Worm (Caenorhabditis elegans) whole organism, L4 larva: Measurements from ENCODE around the gene cyn-16.

Experiments
- F37D6.2 ChIP-seq: sonication (generic microtip); optimal IDR thresholded peaks from 2 replicates; lab custom pipeline; 2016; ENCODE audit warnings: mild to moderate bottlenecking, missing genetic modification characterization, missing compliant biosample characterization
- T20F7.1 ChIP-seq: fragments of 200-800 bp; sonication (Bioruptor generic); optimal IDR thresholded peaks from 2 replicates; lab custom pipeline; 2018; ENCODE audit warnings: mild to moderate bottlenecking, missing genetic modification characterization, missing compliant biosample characterization
- T26A8.4 ChIP-seq: fragments of 200-800 bp; sonication (Bioruptor generic); IDR thresholded peaks from 2 replicates; pipeline ENCODE4 v1.3.6; 2022; ENCODE audit warnings: missing genetic modification characterization, missing compliant biosample characterization
- Y75B8A.6 ChIP-seq: fragments of 200-800 bp; sonication (Bioruptor generic); IDR thresholded peaks from 2 replicates; pipeline ENCODE4 v1.3.6; 2022; ENCODE audit warnings: missing genetic modification reagents, missing genetic modification characterization, missing compliant biosample characterization
- ama-1 ChIP-seq: fragments of 150-350 bp; optimal IDR thresholded peaks from 2 replicates; lab custom pipeline; 2014; ENCODE audit warnings: inconsistent platforms, mixed read lengths
- ceh-28 ChIP-seq: fragments of 150-350 bp; optimal IDR thresholded peaks from 2 replicates; lab custom pipeline; 2014; ENCODE audit warnings: missing biosample characterization, missing genetic modification reagents, missing genetic modification characterization
- ceh-32 ChIP-seq: sonication (generic microtip); optimal IDR thresholded peaks from 2 replicates; lab custom pipeline; 2016; ENCODE audit warnings: mild to moderate bottlenecking, missing genetic modification characterization, missing compliant biosample characterization; ENCODE audit not compliant: poor library complexity
- cey-2 ChIP-seq: sonication (generic microtip); optimal IDR thresholded peaks from 3 replicates; lab custom pipeline; 2017; ENCODE audit warnings: missing genetic modification characterization, mild to moderate bottlenecking, missing compliant biosample characterization, antibody characterized with exemption, borderline replicate concordance; ENCODE audit not compliant: insufficient read depth
- ctbp-1 ChIP-seq: fragments of 200-800 bp; sonication (Bioruptor generic); IDR thresholded peaks from 2 replicates; pipeline ENCODE4 v1.3.6; 2022; ENCODE audit warnings: missing genetic modification reagents, missing genetic modification characterization, missing compliant biosample characterization
- daf-16 ChIP-seq, 3 experiments: sonication (generic microtip); optimal IDR thresholded peaks; 2 replicates each; lab custom pipeline; 2016 to 2017; ENCODE audit warnings: missing genetic modification characterization in 3 of 3, missing genetic modification reagents in 3 of 3, mild to moderate bottlenecking in 2 of 3, missing compliant biosample characterization in 2 of 3, missing biosample characterization in 1 of 3, moderate library complexity in 1 of 3
- daf-19 ChIP-seq: fragments of 200-800 bp; sonication (Bioruptor generic); conservative IDR thresholded peaks from 2 replicates; pipeline ENCODE4 v1.3.6; 2022; ENCODE audit warnings: missing genetic modification characterization, missing compliant biosample characterization
- dpl-1 ChIP-seq: fragments of 150-350 bp; optimal IDR thresholded peaks from 2 replicates; lab custom pipeline; 2014; ENCODE audit warnings: missing biosample characterization, missing genetic modification reagents, missing genetic modification characterization
- dve-1 ChIP-seq: sonication (generic microtip); optimal IDR thresholded peaks from 2 replicates; lab custom pipeline; 2017; ENCODE audit warnings: antibody characterized with exemption, mild to moderate bottlenecking, missing genetic modification characterization, missing compliant biosample characterization; ENCODE audit not compliant: insufficient read depth
- fos-1 ChIP-seq: fragments of 150-350 bp; optimal IDR thresholded peaks from 2 replicates; lab custom pipeline; 2014; ENCODE audit warnings: missing biosample characterization, missing genetic modification characterization
- gei-8 ChIP-seq: fragments of 200-800 bp; sonication (Bioruptor generic); optimal IDR thresholded peaks from 2 replicates; lab custom pipeline; 2018; ENCODE audit warnings: mild to moderate bottlenecking, missing genetic modification characterization, missing compliant biosample characterization
- hlh-11 ChIP-seq: fragments of 200-800 bp; sonication (Bioruptor generic); optimal IDR thresholded peaks from 2 replicates; lab custom pipeline; 2018; ENCODE audit warnings: mild to moderate bottlenecking, missing genetic modification characterization, missing compliant biosample characterization
- hlh-30 ChIP-seq: sonication (generic microtip); optimal IDR thresholded peaks from 2 replicates; lab custom pipeline; 2017; ENCODE audit warnings: antibody characterized with exemption, mild to moderate bottlenecking, missing genetic modification characterization, missing compliant biosample characterization; ENCODE audit not compliant: insufficient read depth
- hmg-1.1 ChIP-seq: fragments of 200-800 bp; sonication (Bioruptor generic); IDR thresholded peaks from 2 replicates; pipeline ENCODE4 v1.3.6; 2022; ENCODE audit warnings: missing genetic modification reagents, missing genetic modification characterization, missing compliant biosample characterization
- lin-13 ChIP-seq: fragments of 150-350 bp; optimal IDR thresholded peaks from 2 replicates; lab custom pipeline; 2014; ENCODE audit warnings: missing biosample characterization, missing genetic modification reagents, missing genetic modification characterization
- lin-39 ChIP-seq: fragments of 150-350 bp; optimal IDR thresholded peaks from 2 replicates; lab custom pipeline; 2014; ENCODE audit warnings: missing biosample characterization, missing genetic modification reagents, missing genetic modification characterization
- lsy-2 ChIP-seq, 2 experiments: fragments of 150-350 bp in 1 of 2; sonication (generic microtip) in 1 of 2; optimal IDR thresholded peaks; 2 replicates each; lab custom pipeline; 2014 to 2017; ENCODE audit warnings: missing biosample characterization in 2 of 2, missing genetic modification characterization in 2 of 2
- mdl-1 ChIP-seq, 2 experiments: fragments of 150-350 bp in 1 of 2; sonication (generic microtip) in 1 of 2; optimal IDR thresholded peaks; 2 replicates each; lab custom pipeline; 2014 to 2017; ENCODE audit warnings: missing biosample characterization in 2 of 2, missing genetic modification characterization in 2 of 2
- mes-2 ChIP-seq: sonication (generic microtip); optimal IDR thresholded peaks from 2 replicates; lab custom pipeline; 2016; ENCODE audit warnings: missing genotype, mild to moderate bottlenecking, missing genetic modification characterization, missing compliant biosample characterization; ENCODE audit not compliant: poor library complexity, severe bottlenecking
- nhr-10 ChIP-seq: fragments of 150-350 bp; optimal IDR thresholded peaks from 2 replicates; lab custom pipeline; 2014; ENCODE audit warnings: missing biosample characterization, missing genetic modification characterization
- nhr-102 ChIP-seq: sonication (generic microtip); optimal IDR thresholded peaks from 2 replicates; lab custom pipeline; 2016; ENCODE audit warnings: mild to moderate bottlenecking, missing genetic modification characterization, moderate library complexity, missing compliant biosample characterization
- nhr-6 ChIP-seq: fragments of 150-350 bp; optimal IDR thresholded peaks from 2 replicates; lab custom pipeline; 2014; ENCODE audit warnings: missing biosample characterization, missing genetic modification characterization
- nhr-76 ChIP-seq: fragments of 150-350 bp; optimal IDR thresholded peaks from 2 replicates; lab custom pipeline; 2014; ENCODE audit warnings: missing biosample characterization, missing genetic modification characterization
- php-3 ChIP-seq: fragments of 200-800 bp; sonication (Bioruptor generic); IDR thresholded peaks from 2 replicates; pipeline ENCODE4 v1.3.6; 2022; ENCODE audit warnings: missing genetic modification reagents, missing genetic modification characterization, missing compliant biosample characterization
- pqm-1 ChIP-seq: sonication (generic microtip); optimal IDR thresholded peaks from 2 replicates; lab custom pipeline; 2017; ENCODE audit warnings: missing biosample characterization, missing genetic modification characterization
- saeg-2 ChIP-seq: fragments of 200-800 bp; sonication (Bioruptor generic); IDR thresholded peaks from 2 replicates; pipeline ENCODE4 v1.3.6; 2022; ENCODE audit warnings: missing genetic modification reagents, missing genetic modification characterization, missing compliant biosample characterization
- sdz-12 ChIP-seq: fragments of 200-800 bp; sonication (Bioruptor generic); optimal IDR thresholded peaks from 2 replicates; lab custom pipeline; 2018; ENCODE audit warnings: mild to moderate bottlenecking, missing genetic modification characterization, missing compliant biosample characterization
- spr-3 ChIP-seq: fragments of 200-800 bp; sonication (Bioruptor generic); optimal IDR thresholded peaks from 2 replicates; lab custom pipeline; 2018; ENCODE audit warnings: mild to moderate bottlenecking, missing genetic modification characterization, missing compliant biosample characterization
- unc-130 ChIP-seq: sonication (generic microtip); optimal IDR thresholded peaks from 2 replicates; lab custom pipeline; 2016; ENCODE audit warnings: missing genetic modification reagents, missing genetic modification characterization, missing compliant biosample characterization
- unc-62 ChIP-seq, 3 experiments: fragments of 150-350 bp in 1 of 3; sonication (generic microtip); optimal IDR thresholded peaks in 2 of 3; peaks in 1 of 3; 1 replicate in 1 of 3; 2 replicates in 2 of 3; lab custom pipeline; 2014 to 2017; ENCODE audit warnings: missing biosample characterization in 3 of 3, missing genetic modification characterization in 3 of 3, missing genetic modification reagents in 3 of 3, missing genotype in 1 of 3
- zag-1 ChIP-seq: fragments of 150-350 bp; optimal IDR thresholded peaks from 2 replicates; lab custom pipeline; 2014; ENCODE audit warnings: missing biosample characterization, missing genetic modification characterization

The cyn-16 gene

DNA sequence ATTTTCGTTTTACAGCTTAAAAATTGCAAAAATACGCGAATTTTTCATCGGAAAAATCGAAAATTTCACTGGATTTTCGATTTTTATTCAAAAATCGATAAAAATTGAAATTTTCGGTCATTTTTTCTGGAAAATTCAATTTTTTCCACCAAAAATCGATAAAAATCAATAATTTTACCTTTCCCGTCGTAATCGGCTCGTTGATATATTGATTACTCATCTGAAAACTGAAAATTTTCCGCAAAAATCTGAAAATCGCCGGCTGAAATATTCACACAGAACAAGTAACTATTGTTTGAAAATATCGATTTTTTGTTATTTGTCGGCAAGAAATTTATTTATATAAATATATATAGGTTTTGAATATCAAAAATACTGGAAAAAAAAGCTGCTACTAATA lies at the start of gene cyn-16:
Gene cyn-16 (minus strand): TSS at position 227 of the 400 bp plus-strand sequence.
- TF ChIP-seq daf-16 (GFP tag; optimal IDR thresholded peaks at IDR 0.05; lab: Kevin White, UChicago) (no peak), daf-16 (tag; optimal IDR thresholded peaks at IDR 0.05; lab: Kevin White, UChicago) (peak; percentile 1), hlh-11 (tag; lab: Kevin White, UChicago) (no peak), hmg-1.1 (GFP tag; lab: Robert Waterston, UW) (no peak), pqm-1 (tag; lab: Kevin White, UChicago) (no peak), ceh-32 (tag; lab: Kevin White, UChicago) (no peak), ama-1 (lab: Kevin White, UChicago) (peak; percentile 81), daf-19 (GFP tag; lab: Robert Waterston, UW) (no peak), nhr-10 (tag; lab: Kevin White, UChicago) (no peak), mes-2 (tag; lab: Kevin White, UChicago) (no peak), nhr-6 (no peak), zag-1 (tag; lab: Kevin White, UChicago) (no peak), hlh-30 (tag; lab: Kevin White, UChicago) (no peak), F37D6.2 (no peak), lin-13 (GFP tag; lab: Kevin White, UChicago) (no peak), cey-2 (no peak), Y75B8A.6 (GFP tag; lab: Robert Waterston, UW) (no peak), ceh-28 (tag; lab: Kevin White, UChicago) (peak; percentile 69), spr-3 (GFP tag; lab: Kevin White, UChicago) (no peak), php-3 (GFP tag; lab: Robert Waterston, UW) (no peak), dve-1 (tag; lab: Kevin White, UChicago) (no peak), fos-1 (tag; lab: Kevin White, UChicago) (no peak)

DNA sequence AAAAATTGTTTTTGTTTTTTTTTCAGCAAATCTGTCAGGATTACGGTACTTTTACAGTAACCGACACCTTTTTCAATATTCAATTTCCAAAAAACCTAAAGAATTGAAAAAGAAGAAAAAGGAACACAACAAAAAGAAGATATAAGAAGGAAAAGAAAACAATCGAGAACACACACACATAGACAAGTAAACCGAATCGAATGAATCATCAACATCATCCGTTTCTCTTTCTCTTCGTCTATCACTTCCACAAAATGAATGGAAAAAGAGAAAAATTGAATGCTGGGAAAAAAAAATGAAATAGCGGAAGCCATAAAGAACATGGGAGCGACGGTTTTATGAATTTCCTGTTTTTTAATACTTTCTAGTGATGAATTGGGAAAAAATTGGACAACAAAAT lies 44.9 kb upstream of the cyn-16 start:
- TF ChIP-seq T20F7.1 (GFP tag; lab: Kevin White, UChicago) = no peak
- TF ChIP-seq nhr-6 = no peak
- TF ChIP-seq sdz-12 (GFP tag; lab: Kevin White, UChicago) = no peak
- no peak for TF ChIP-seq mdl-1 (tag; optimal IDR thresholded peaks at IDR 0.05; lab: Kevin White, UChicago)
- no peak for TF ChIP-seq ctbp-1 (GFP tag; lab: Robert Waterston, UW)
- no peak for TF ChIP-seq nhr-76
- peak; percentile 52 for TF ChIP-seq dve-1 (tag; lab: Kevin White, UChicago)
- peak in 1 of 2 experiments; percentile 33 for TF ChIP-seq lsy-2 (tag; optimal IDR thresholded peaks at IDR 0.05; lab: Kevin White, UChicago)
- TF ChIP-seq unc-130 = no peak
- no peak for TF ChIP-seq T26A8.4 (GFP tag; lab: Robert Waterston, UW)
- TF ChIP-seq nhr-10 (tag; lab: Kevin White, UChicago) = no peak
- TF ChIP-seq lin-39 (tag; lab: Kevin White, UChicago) = no peak
- no peak for TF ChIP-seq unc-62 (GFP tag; optimal IDR thresholded peaks at IDR 0.05 in 1 of 2; lab: Kevin White, UChicago)
- no peak for TF ChIP-seq unc-62 (tag; optimal IDR thresholded peaks at IDR 0.05; lab: Kevin White, UChicago)
- no peak for TF ChIP-seq nhr-102 (tag; lab: Kevin White, UChicago)
- TF ChIP-seq gei-8 (GFP tag; lab: Kevin White, UChicago) = no peak

DNA sequence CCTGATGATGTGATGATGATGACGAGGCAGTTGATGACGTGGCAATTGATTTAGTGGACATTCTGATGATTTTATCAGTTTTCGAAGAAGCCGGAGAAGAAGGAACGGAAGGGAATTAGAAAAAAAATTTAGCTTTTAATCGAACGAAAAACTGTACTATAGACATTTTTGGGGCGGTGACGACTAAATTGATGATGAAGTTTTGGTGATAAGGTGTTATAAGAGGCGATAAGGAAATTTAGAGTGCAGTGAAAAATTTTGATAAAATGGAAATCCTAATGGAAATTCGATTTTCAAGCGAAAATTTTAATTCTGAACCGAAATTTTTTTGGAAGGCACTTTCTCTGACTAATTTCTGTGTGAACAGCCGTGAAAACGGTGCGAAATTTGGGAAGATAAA lies 43.5 kb upstream of the cyn-16 start:
- TF ChIP-seq dve-1 (tag; lab: Kevin White, UChicago) (peak; percentile 47), pqm-1 (tag; lab: Kevin White, UChicago) (peak; percentile 34), dpl-1 (GFP tag; lab: Kevin White, UChicago) (no peak)

DNA sequence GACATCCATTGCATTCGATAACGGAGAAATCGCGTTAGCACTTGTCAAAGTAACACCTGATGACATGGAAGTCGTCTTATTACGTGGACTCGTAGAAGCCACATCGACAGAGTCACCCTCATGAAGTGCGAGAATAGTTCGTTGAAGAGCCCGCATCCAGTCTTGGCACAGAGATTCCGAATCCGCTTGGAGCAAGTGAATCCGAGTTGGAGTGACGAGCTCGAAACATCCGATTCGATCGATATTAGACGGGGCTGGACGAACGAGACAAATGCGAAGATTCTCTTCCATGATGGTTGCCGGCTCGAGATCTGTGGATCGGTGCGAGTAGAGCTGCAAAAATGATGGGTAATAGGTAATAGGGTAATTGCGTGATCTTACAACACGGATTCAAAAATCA lies 40.7 kb upstream of the cyn-16 start:
- TF ChIP-seq unc-62 (GFP tag; optimal IDR thresholded peaks at IDR 0.05 in 1 of 2; lab: Kevin White, UChicago) = peak in 1 of 2 experiments; percentile 98
- no peak for TF ChIP-seq unc-62 (tag; optimal IDR thresholded peaks at IDR 0.05; lab: Kevin White, UChicago)
- no peak for TF ChIP-seq saeg-2
